Fruit fly (Drosophila melanogaster) whole organism, adult: Measurements from ENCODE around the gene Bulli.

Experiments used
- CG14711 ChIP-seq: fragments of 200-800 bp; sonication (Bioruptor generic); optimal IDR thresholded peaks from 2 replicates; lab custom pipeline; 2018; ENCODE audit warnings: missing biosample characterization, mild to moderate bottlenecking, missing genetic modification characterization, moderate library complexity
- CG7045 ChIP-seq: fragments of 200-800 bp; sonication (Bioruptor generic); optimal IDR thresholded peaks from 2 replicates; lab custom pipeline; 2017; ENCODE audit warnings: missing biosample characterization, mild to moderate bottlenecking, missing genetic modification characterization
- Mnt ChIP-seq: fragments of 200-800 bp; sonication (Bioruptor generic); optimal IDR thresholded peaks from 2 replicates; lab custom pipeline; 2016; ENCODE audit warnings: missing biosample characterization, mild to moderate bottlenecking, missing genetic modification characterization
- cic ChIP-seq: fragments of 200-800 bp; sonication (Bioruptor generic); optimal IDR thresholded peaks from 2 replicates; lab custom pipeline; 2017; ENCODE audit warnings: missing biosample characterization, mild to moderate bottlenecking, missing genetic modification characterization, moderate library complexity
- pad ChIP-seq: fragments of 200-800 bp; sonication (Bioruptor generic); optimal IDR thresholded peaks from 3 replicates; lab custom pipeline; 2017; ENCODE audit warnings: missing biosample characterization, missing genetic modification characterization, mild to moderate bottlenecking, moderate library complexity, missing genetic modification reagents

DNA sequence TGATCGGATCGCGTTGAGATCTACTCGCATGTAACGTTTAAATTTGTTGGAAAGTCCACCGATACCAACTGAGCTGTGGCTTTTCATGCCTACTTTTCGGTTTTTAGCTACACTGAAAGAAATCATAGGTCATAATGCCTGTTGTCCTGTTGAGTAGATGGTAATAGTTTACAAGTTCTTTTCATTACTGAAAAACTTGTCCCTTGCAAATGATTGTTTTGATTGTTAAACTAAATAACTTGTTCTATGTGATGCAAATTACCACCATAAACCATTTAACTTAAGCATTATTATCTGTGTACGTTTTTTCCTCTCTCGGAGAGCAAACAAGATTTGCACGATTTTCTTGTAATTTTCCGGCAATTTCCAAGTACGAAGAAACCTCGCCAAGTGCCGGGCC lies 35.0 kb upstream of the Bulli start:
- TF ChIP-seq Mnt (GFP tag; lab: Kevin White, UChicago) (no peak), cic (no peak), pad (GFP tag; lab: Kevin White, UChicago) (no peak), CG14711 (tag; lab: Kevin White, UChicago) (no peak), CG7045 (GFP tag; lab: Kevin White, UChicago) (no peak)
